Fruit fly (Drosophila melanogaster) whole organism, wandering third instar larva: ENCODE measurements around the gene sty.

Experiments
- CG9705 ChIP-seq: fragments of 200-800 bp; sonication (Bioruptor generic); optimal IDR thresholded peaks from 2 replicates; lab custom pipeline; 2018; ENCODE audit warnings: missing biosample characterization, mild to moderate bottlenecking, missing genetic modification characterization
- GATAd ChIP-seq: sonication (Bioruptor generic); optimal IDR thresholded peaks from 2 replicates; lab custom pipeline; 2016; ENCODE audit warnings: missing biosample characterization, missing genetic modification characterization
- Rel ChIP-seq, 2 experiments: fragments of 200-800 bp; sonication (Bioruptor generic) in 1 of 2; optimal IDR thresholded peaks; 2 replicates in 1 of 2; 3 replicates in 1 of 2; lab custom pipeline; 2016 to 2019; ENCODE audit warnings: mild to moderate bottlenecking in 2 of 2, missing biosample characterization in 2 of 2, missing genetic modification characterization in 2 of 2, moderate library complexity in 1 of 2
- br ChIP-seq: fragments of 200-800 bp; sonication (Bioruptor generic); optimal IDR thresholded peaks from 2 replicates; lab custom pipeline; 2016; ENCODE audit warnings: missing biosample characterization, missing genetic modification characterization
- h ChIP-seq: fragments of 200-800 bp; sonication (Bioruptor generic); optimal IDR thresholded peaks from 3 replicates; lab custom pipeline; 2016; ENCODE audit warnings: missing biosample characterization, mild to moderate bottlenecking, missing genetic modification characterization
- lola ChIP-seq: fragments of >200 bp; optimal IDR thresholded peaks from 2 replicates; lab custom pipeline; 2017; ENCODE audit warnings: missing biosample characterization, missing genetic modification characterization
- usp ChIP-seq: fragments of >200 bp; optimal IDR thresholded peaks from 2 replicates; lab custom pipeline; 2017; ENCODE audit warnings: missing biosample characterization, missing genetic modification characterization

dm6 chr3L:3385437-3385802 is 39.3 kb downstream of the sty start:
- TF ChIP-seq GATAd (no peak), br (GFP tag; lab: Kevin White, UChicago) (no peak), usp (no peak), Rel (GFP tag; optimal IDR thresholded peaks at IDR 0.05; lab: Kevin White, UChicago) (no peak), Rel (tag; optimal IDR thresholded peaks at IDR 0.05; lab: Kevin White, UChicago) (peak; percentile 83), CG9705 (GFP tag; lab: Kevin White, UChicago) (no peak), lola (GFP tag; lab: Kevin White, UChicago) (no peak), h (GFP tag; lab: Kevin White, UChicago) (no peak)
